Worm (Caenorhabditis elegans): ENCODE data around the gene pcp-2.

pcp-2 gene

DNA sequence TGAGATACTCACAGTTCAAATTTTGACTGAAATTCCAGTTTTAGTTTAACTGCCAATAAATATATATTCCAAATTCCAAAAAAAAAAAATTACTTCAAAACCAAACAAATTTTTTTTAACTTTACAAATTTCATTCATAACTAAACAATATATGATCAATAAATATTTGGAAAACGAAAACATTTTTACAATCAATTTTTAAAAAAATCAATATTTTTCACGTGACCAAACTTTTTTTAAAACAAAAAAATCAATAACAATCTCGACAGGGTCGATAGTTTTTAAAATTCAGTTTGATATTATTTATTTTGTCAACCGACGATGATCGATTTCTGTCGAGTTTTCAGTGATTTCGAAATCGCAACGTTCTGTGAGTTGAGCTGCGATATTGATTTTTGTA, 14.8 kb downstream of the pcp-2 start, which contains the start of gene F23B2.7:
Gene F23B2.7, plus strand, starts transcription at position 301 of the 400 bp plus-strand sequence.
- TF ChIP-seq ama-1 (optimal IDR thresholded peaks at IDR 0.05) (no peak), ceh-16 (tag; optimal IDR thresholded peaks at IDR 0.05) (no peak), elt-1 (tag; optimal IDR thresholded peaks at IDR 0.05) (no peak)

DNA sequence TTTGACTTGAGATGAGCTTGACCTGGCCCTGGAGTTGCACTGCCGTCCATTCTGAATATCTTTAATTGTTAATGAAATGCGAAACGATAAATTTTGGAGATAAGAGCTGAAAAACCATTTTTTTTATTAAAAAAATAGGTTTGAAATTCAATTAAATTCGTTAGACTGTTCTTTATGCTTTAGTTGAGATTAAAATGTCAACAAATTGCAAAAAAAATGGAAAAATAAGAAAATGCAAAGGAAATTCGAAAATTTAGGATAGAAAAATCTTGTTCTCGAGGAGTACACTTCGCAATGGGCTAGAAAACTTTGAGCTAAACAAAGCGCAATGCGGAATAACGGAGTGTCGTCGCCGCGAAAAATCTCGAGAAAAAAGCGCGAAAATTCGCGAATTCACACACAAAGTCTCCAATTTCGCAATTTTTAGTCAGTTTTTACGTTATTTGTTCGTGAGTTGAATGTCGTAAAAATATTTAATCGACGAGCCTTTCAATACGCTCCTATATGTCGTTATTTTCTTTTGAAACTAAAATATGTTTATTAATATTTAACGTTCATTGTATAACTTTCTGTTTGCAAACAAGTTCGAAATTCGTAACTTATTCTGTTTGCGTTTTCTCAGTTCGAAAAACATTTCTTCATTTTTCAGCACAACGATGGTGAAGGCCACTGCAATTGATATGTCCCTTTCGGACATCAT, 18.0 kb downstream of the pcp-2 start, which contains the start of the genes rpb-12 and aly-2:
Gene rpb-12, minus strand, starts transcription at position 51 of the 700 bp plus-strand sequence.
Gene aly-2, plus strand, starts transcription at position 650 of the 700 bp plus-strand sequence.
- TF ChIP-seq nhr-77 (tag; optimal IDR thresholded peaks at IDR 0.05) (no peak), elt-2 (tag; optimal IDR thresholded peaks at IDR 0.05) (peak; percentile 37), jun-1 (tag; optimal IDR thresholded peaks at IDR 0.05) (peak; percentile 5), daf-12 (tag; optimal IDR thresholded peaks at IDR 0.05) (no peak), ceh-16 (tag; optimal IDR thresholded peaks at IDR 0.05) (no peak), ceh-28 (tag; optimal IDR thresholded peaks at IDR 0.05) (no peak), snpc-4 (tag; optimal IDR thresholded peaks at IDR 0.05) (peak; percentile 21), R02D3.7 (tag; optimal IDR thresholded peaks at IDR 0.05) (no peak), fkh-2 (tag; optimal IDR thresholded peaks at IDR 0.05) (no peak), ZK546.5 (tag; optimal IDR thresholded peaks at IDR 0.05) (no peak), elt-1 (tag; optimal IDR thresholded peaks at IDR 0.05) (no peak), nhr-25 (tag; optimal IDR thresholded peaks at IDR 0.05) (peak; percentile 21), pha-4 (tag; optimal IDR thresholded peaks at IDR 0.05) (peak; percentile 80), lin-39 (tag; optimal IDR thresholded peaks at IDR 0.05) (peak; percentile 62), hmg-11 (tag; optimal IDR thresholded peaks at IDR 0.05) (peak; percentile 71), lin-15B (tag; optimal IDR thresholded peaks at IDR 0.05) (peak; percentile 89), unc-39 (tag; optimal IDR thresholded peaks at IDR 0.05) (no peak), pqm-1 (tag; optimal IDR thresholded peaks at IDR 0.05) (peak; percentile 23), egl-5 (tag; optimal IDR thresholded peaks at IDR 0.05) (peak; percentile 19), eor-1 (tag; optimal IDR thresholded peaks at IDR 0.05) (no peak)

DNA sequence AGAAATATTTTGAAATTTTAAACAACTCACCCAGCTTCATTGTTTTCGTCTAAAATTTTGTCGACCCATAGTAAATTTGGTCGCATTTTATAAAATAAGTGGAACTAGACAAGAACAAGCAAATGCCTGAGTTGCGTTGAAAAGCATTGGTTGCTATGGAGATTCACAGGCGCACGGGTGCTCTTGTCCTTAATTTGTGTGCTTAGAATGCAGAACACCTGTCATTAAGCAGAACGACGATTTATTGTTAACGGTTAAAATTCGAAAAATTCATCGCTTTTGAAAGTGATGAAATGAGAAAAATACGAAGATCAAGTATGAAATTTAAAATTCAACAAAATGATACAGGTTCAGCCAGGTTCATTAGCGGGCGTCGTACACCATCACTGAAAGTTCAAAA, 18.8 kb downstream of the pcp-2 start, which contains the start of gene daf-10:
Gene daf-10, minus strand, starts transcription at position 101 of the 400 bp plus-strand sequence.
- no peak for TF ChIP-seq skn-1 (tag; optimal IDR thresholded peaks at IDR 0.05)
- TF ChIP-seq tbx-2 (tag; optimal IDR thresholded peaks at IDR 0.05) = no peak
- no peak for TF ChIP-seq zag-1 (tag; optimal IDR thresholded peaks at IDR 0.05)
- TF ChIP-seq nhr-28 (tag; optimal IDR thresholded peaks at IDR 0.05) = no peak
- no peak for TF ChIP-seq ztf-11 (tag; optimal IDR thresholded peaks at IDR 0.05)
- TF ChIP-seq ama-1 (optimal IDR thresholded peaks at IDR 0.05) = no peak
- TF ChIP-seq nhr-11 (tag; optimal IDR thresholded peaks at IDR 0.05) = no peak
- TF ChIP-seq nhr-43 (tag; optimal IDR thresholded peaks at IDR 0.05; ENCODE audit: poor library complexity, severe bottlenecking) = no peak
- no peak for TF ChIP-seq daf-12 (tag; optimal IDR thresholded peaks at IDR 0.05)

DNA sequence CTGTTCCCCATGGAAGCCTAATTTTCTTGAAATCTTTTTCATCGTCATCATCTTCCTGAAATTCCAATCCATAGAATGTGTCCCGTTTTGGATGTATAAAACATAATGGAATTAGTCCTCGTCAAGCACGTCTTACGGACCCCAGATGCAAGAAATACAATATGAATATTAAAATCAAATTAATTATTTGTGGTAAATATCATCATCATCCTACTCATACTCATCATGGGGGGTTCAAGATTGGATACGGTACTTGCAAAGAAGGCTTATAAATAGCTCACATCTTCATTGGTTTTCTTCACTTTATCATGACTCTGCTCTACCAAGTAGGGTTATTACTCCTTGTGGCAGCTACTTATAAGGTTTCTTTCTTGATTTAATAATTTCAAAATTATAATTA, 20.5 kb downstream of the pcp-2 start, which contains the start of gene flp-1:
Gene flp-1, plus strand, starts transcription at position 301 of the 400 bp plus-strand sequence.
- TF ChIP-seq aly-2 (tag; optimal IDR thresholded peaks at IDR 0.05) (no peak), fkh-2 (tag; optimal IDR thresholded peaks at IDR 0.05) (no peak), ama-1 (optimal IDR thresholded peaks at IDR 0.05) (no peak), egl-5 (tag; optimal IDR thresholded peaks at IDR 0.05) (no peak), ceh-82 (tag; optimal IDR thresholded peaks at IDR 0.05) (no peak), zag-1 (tag; optimal IDR thresholded peaks at IDR 0.05) (no peak), skn-1 (tag; optimal IDR thresholded peaks at IDR 0.05) (no peak), pha-4 (tag; optimal IDR thresholded peaks at IDR 0.05) (no peak), nhr-76 (tag; optimal IDR thresholded peaks at IDR 0.05) (no peak), nhr-43 (tag; optimal IDR thresholded peaks at IDR 0.05; ENCODE audit: poor library complexity, severe bottlenecking) (no peak), sea-2 (GFP tag; optimal IDR thresholded peaks at IDR 0.05) (no peak), lsy-12 (tag; optimal IDR thresholded peaks at IDR 0.05) (no peak), ztf-4 (tag; optimal IDR thresholded peaks at IDR 0.05) (no peak), nhr-237 (tag; optimal IDR thresholded peaks at IDR 0.05) (no peak), eor-1 (tag; optimal IDR thresholded peaks at IDR 0.05) (no peak), pqm-1 (tag; optimal IDR thresholded peaks at IDR 0.05) (no peak), ZK546.5 (tag; optimal IDR thresholded peaks at IDR 0.05) (no peak)
